Fruit fly (Drosophila melanogaster) whole organism, prepupa: ENCODE measurements around the gene CG7506.

Experiments used
- CG10631 ChIP-seq: fragments of 200-800 bp; sonication (Bioruptor generic); optimal IDR thresholded peaks from 2 replicates; lab custom pipeline; 2016; ENCODE audit warnings: missing biosample characterization, missing genetic modification characterization
- CG10669 ChIP-seq: fragments of 200-800 bp; sonication (Bioruptor generic); optimal IDR thresholded peaks from 3 replicates; lab custom pipeline; 2018; ENCODE audit warnings: missing biosample characterization, mild to moderate bottlenecking, missing genetic modification characterization, moderate library complexity
- CG11762 ChIP-seq: fragments of 200-800 bp; sonication (Bioruptor generic); optimal IDR thresholded peaks from 3 replicates; lab custom pipeline; 2016; ENCODE audit warnings: missing biosample characterization, missing genetic modification characterization; ENCODE audit not compliant: insufficient read depth
- CG11902 ChIP-seq: fragments of 200-800 bp; sonication (Bioruptor generic); optimal IDR thresholded peaks from 3 replicates; lab custom pipeline; 2016; ENCODE audit warnings: missing biosample characterization, missing genetic modification characterization
- CG15336 ChIP-seq: fragments of 200-800 bp; sonication (Bioruptor generic); IDR thresholded peaks from 2 replicates; pipeline ENCODE4 v1.3.6; 2022; ENCODE audit warnings: missing biosample characterization, missing genetic modification characterization
- CG1621 ChIP-seq: fragments of 200-800 bp; sonication (Bioruptor generic); optimal IDR thresholded peaks from 3 replicates; lab custom pipeline; 2018; ENCODE audit warnings: missing biosample characterization, mild to moderate bottlenecking, missing genetic modification characterization
- CG16779 ChIP-seq: fragments of 200-800 bp; sonication (Bioruptor generic); optimal IDR thresholded peaks from 3 replicates; lab custom pipeline; 2017; ENCODE audit warnings: missing biosample characterization, mild to moderate bottlenecking, missing genetic modification characterization
- CG3032 ChIP-seq: fragments of 200-800 bp; optimal IDR thresholded peaks from 2 replicates; lab custom pipeline; 2019; ENCODE audit warnings: missing biosample characterization, mild to moderate bottlenecking, missing genetic modification characterization, moderate library complexity
- CG31627 ChIP-seq: fragments of 200-800 bp; sonication (Bioruptor generic); optimal IDR thresholded peaks from 3 replicates; lab custom pipeline; 2016; ENCODE audit warnings: missing biosample characterization, missing genetic modification characterization
- CG32006 ChIP-seq: fragments of 200-800 bp; sonication (Bioruptor generic); optimal IDR thresholded peaks from 3 replicates; lab custom pipeline; 2017; ENCODE audit warnings: missing biosample characterization, mild to moderate bottlenecking, missing genetic modification characterization
- CG34406 ChIP-seq: fragments of 200-800 bp; sonication (Bioruptor generic); optimal IDR thresholded peaks from 3 replicates; lab custom pipeline; 2016; ENCODE audit warnings: missing biosample characterization, missing genetic modification characterization
- CG3919 ChIP-seq: fragments of 200-800 bp; sonication (Bioruptor generic); optimal IDR thresholded peaks from 3 replicates; lab custom pipeline; 2016; ENCODE audit warnings: missing biosample characterization, missing genetic modification characterization
- CG4318 ChIP-seq: fragments of 200-800 bp; sonication (Bioruptor generic); optimal IDR thresholded peaks from 3 replicates; lab custom pipeline; 2017; ENCODE audit warnings: missing biosample characterization, mild to moderate bottlenecking, missing genetic modification characterization
- CG6163 ChIP-seq: fragments of 200-800 bp; sonication (Bioruptor generic); IDR thresholded peaks from 3 replicates; pipeline ENCODE4 v1.3.6; 2022; ENCODE audit warnings: missing biosample characterization, missing genetic modification characterization
- CG6792 ChIP-seq: fragments of 200-800 bp; sonication (Bioruptor generic); optimal IDR thresholded peaks from 3 replicates; lab custom pipeline; 2016; ENCODE audit warnings: missing biosample characterization, missing genetic modification characterization
- CG6808 ChIP-seq: fragments of 200-800 bp; sonication (Bioruptor generic); optimal IDR thresholded peaks from 3 replicates; lab custom pipeline; 2017; ENCODE audit warnings: missing biosample characterization, missing genetic modification characterization, mild to moderate bottlenecking, moderate library complexity, missing genetic modification reagents
- CG7368 ChIP-seq: fragments of 200-800 bp; sonication (Bioruptor generic); optimal IDR thresholded peaks from 3 replicates; lab custom pipeline; 2016; ENCODE audit warnings: missing biosample characterization, missing genetic modification characterization
- CG8119 ChIP-seq: fragments of 200-800 bp; sonication (Bioruptor generic); IDR thresholded peaks from 3 replicates; pipeline ENCODE4 v1.3.6; 2022; ENCODE audit warnings: missing biosample characterization, missing genetic modification characterization
- CG8319 ChIP-seq: fragments of 200-800 bp; sonication (Bioruptor generic); optimal IDR thresholded peaks from 3 replicates; lab custom pipeline; 2016; ENCODE audit warnings: missing biosample characterization, missing genetic modification characterization
- Eip75B ChIP-seq: fragments of 200-800 bp; sonication (Bioruptor generic); optimal IDR thresholded peaks from 3 replicates; lab custom pipeline; 2016; ENCODE audit warnings: missing biosample characterization, missing genetic modification characterization
- Eip78C ChIP-seq: fragments of 200-800 bp; sonication (Bioruptor generic); peaks from one replicate; lab custom pipeline; 2016; ENCODE audit warnings: missing biosample characterization, missing genetic modification characterization
- Ets21C ChIP-seq: fragments of 200-800 bp; sonication (Bioruptor generic); optimal IDR thresholded peaks from 3 replicates; lab custom pipeline; 2016; ENCODE audit warnings: missing biosample characterization, missing genetic modification characterization
- Ets96B ChIP-seq: fragments of 200-800 bp; optimal IDR thresholded peaks from 2 replicates; lab custom pipeline; 2019; ENCODE audit warnings: missing biosample characterization, mild to moderate bottlenecking, missing genetic modification characterization, moderate library complexity
- Gug ChIP-seq: fragments of 200-800 bp; sonication (Bioruptor generic); IDR thresholded peaks from 2 replicates; pipeline ENCODE4 v1.3.6; 2022; ENCODE audit warnings: missing biosample characterization, missing genetic modification characterization
- Hr38 ChIP-seq: sonication (Bioruptor generic); optimal IDR thresholded peaks from 2 replicates; lab custom pipeline; 2016; ENCODE audit warnings: missing biosample characterization, missing genetic modification characterization
- Hr39 ChIP-seq: fragments of 200-800 bp; sonication (Bioruptor generic); optimal IDR thresholded peaks from 2 replicates; lab custom pipeline; 2016; ENCODE audit warnings: missing biosample characterization, missing genetic modification characterization
- Hr4 ChIP-seq: fragments of 200-800 bp; sonication (Bioruptor generic); optimal IDR thresholded peaks from 3 replicates; lab custom pipeline; 2016; ENCODE audit warnings: missing biosample characterization, missing genetic modification characterization
- Lpt ChIP-seq: fragments of 200-800 bp; sonication (Bioruptor generic); optimal IDR thresholded peaks from 3 replicates; lab custom pipeline; 2016; ENCODE audit warnings: missing biosample characterization, missing genetic modification characterization
- Met ChIP-seq: fragments of 200-800 bp; sonication (Bioruptor generic); optimal IDR thresholded peaks from 3 replicates; lab custom pipeline; 2016; ENCODE audit warnings: missing biosample characterization, missing genetic modification characterization
- OdsH ChIP-seq: fragments of 200-800 bp; sonication (Bioruptor generic); optimal IDR thresholded peaks from 3 replicates; lab custom pipeline; 2016; ENCODE audit warnings: missing biosample characterization, missing genetic modification characterization
- Smox ChIP-seq: fragments of 200-800 bp; sonication (Bioruptor generic); optimal IDR thresholded peaks from 3 replicates; lab custom pipeline; 2016; ENCODE audit warnings: missing biosample characterization, missing genetic modification characterization
- Sox102F ChIP-seq: fragments of 200-800 bp; sonication (Bioruptor generic); optimal IDR thresholded peaks from 2 replicates; lab custom pipeline; 2016; ENCODE audit warnings: missing biosample characterization, mild to moderate bottlenecking, missing genetic modification characterization
- Sox14 ChIP-seq: fragments of 200-800 bp; sonication (Bioruptor generic); optimal IDR thresholded peaks from 3 replicates; lab custom pipeline; 2016; ENCODE audit warnings: missing biosample characterization, missing genetic modification characterization
- Sox15 ChIP-seq: fragments of 200-800 bp; sonication (Bioruptor generic); optimal IDR thresholded peaks from 3 replicates; lab custom pipeline; 2016; ENCODE audit warnings: missing biosample characterization, missing genetic modification characterization
- achi ChIP-seq: fragments of 200-800 bp; sonication (Bioruptor generic); optimal IDR thresholded peaks from 3 replicates; lab custom pipeline; 2016; ENCODE audit warnings: missing biosample characterization, missing genetic modification characterization
- acj6 ChIP-seq: fragments of 200-800 bp; sonication (Bioruptor generic); optimal IDR thresholded peaks from 3 replicates; lab custom pipeline; 2016; ENCODE audit warnings: missing biosample characterization, missing genetic modification characterization
- cyc ChIP-seq: fragments of 200-800 bp; sonication (Bioruptor generic); optimal IDR thresholded peaks from 3 replicates; lab custom pipeline; 2016; ENCODE audit warnings: missing biosample characterization, missing genetic modification characterization
- dac ChIP-seq: fragments of 200-800 bp; sonication (Bioruptor generic); optimal IDR thresholded peaks from 2 replicates; lab custom pipeline; 2017; ENCODE audit warnings: missing biosample characterization, mild to moderate bottlenecking, missing genetic modification characterization
- dsx ChIP-seq: fragments of 200-800 bp; optimal IDR thresholded peaks from 3 replicates; lab custom pipeline; 2019; ENCODE audit warnings: missing biosample characterization, mild to moderate bottlenecking, missing genetic modification characterization, moderate library complexity; ENCODE audit not compliant: poor library complexity, severe bottlenecking
- eg ChIP-seq: fragments of 200-800 bp; sonication (Bioruptor generic); IDR thresholded peaks from 3 replicates; pipeline ENCODE4 v1.3.6; 2022; ENCODE audit warnings: missing biosample characterization, missing genetic modification characterization
- esn ChIP-seq: fragments of 200-800 bp; sonication (Bioruptor generic); optimal IDR thresholded peaks from 2 replicates; lab custom pipeline; 2016; ENCODE audit warnings: missing biosample characterization, mild to moderate bottlenecking, missing genetic modification characterization, moderate library complexity
- fd59A ChIP-seq: fragments of 200-800 bp; sonication (Bioruptor generic); optimal IDR thresholded peaks from 2 replicates; lab custom pipeline; 2017; ENCODE audit warnings: missing biosample characterization, mild to moderate bottlenecking, missing genetic modification characterization, missing genetic modification reagents
- lz ChIP-seq: fragments of 200-800 bp; sonication (Bioruptor generic); optimal IDR thresholded peaks from 3 replicates; lab custom pipeline; 2016; ENCODE audit warnings: missing biosample characterization, missing genetic modification characterization
- pdm3 ChIP-seq: fragments of 200-800 bp; sonication (Bioruptor generic); optimal IDR thresholded peaks from 3 replicates; lab custom pipeline; 2016; ENCODE audit warnings: missing biosample characterization, missing genetic modification characterization
- salr ChIP-seq, 2 experiments: fragments of 200-800 bp; sonication (Bioruptor generic); optimal IDR thresholded peaks; 3 replicates each; lab custom pipeline; 2016 to 2018; ENCODE audit warnings: missing biosample characterization in 2 of 2, missing genetic modification characterization in 2 of 2, mild to moderate bottlenecking in 1 of 2
- spab ChIP-seq: fragments of 200-800 bp; sonication (Bioruptor generic); optimal IDR thresholded peaks from 2 replicates; lab custom pipeline; 2017; ENCODE audit warnings: missing biosample characterization, mild to moderate bottlenecking, missing genetic modification characterization, missing genetic modification reagents
- ss ChIP-seq, 2 experiments: fragments of 200-800 bp; sonication (Bioruptor generic); optimal IDR thresholded peaks; 2 replicates in 1 of 2; 3 replicates in 1 of 2; lab custom pipeline; 2017 to 2018; ENCODE audit warnings: mild to moderate bottlenecking in 2 of 2, missing biosample characterization in 2 of 2, missing genetic modification characterization in 2 of 2, moderate library complexity in 1 of 2
- svp ChIP-seq: fragments of 200-800 bp; sonication (Bioruptor generic); peaks from one replicate; lab custom pipeline; 2016; ENCODE audit warnings: missing biosample characterization, missing genetic modification characterization
- topi ChIP-seq: fragments of 200-800 bp; sonication (Bioruptor generic); optimal IDR thresholded peaks from 3 replicates; lab custom pipeline; 2016; ENCODE audit warnings: missing biosample characterization, missing genetic modification characterization

CG7506 gene

dm6 chr3L:7604863-7605262 lies 36.6 kb downstream of the CG7506 start:
- peak; percentile 8 to 26 for TF ChIP-seq ss (GFP tag; optimal IDR thresholded peaks at IDR 0.05; lab: Kevin White, UChicago)
- peak; percentile 66 for TF ChIP-seq Eip78C (GFP tag; lab: Kevin White, UChicago)
- TF ChIP-seq CG6163, result peak; percentile 38; the same call in 1 of the 3 replicates
- TF ChIP-seq svp (GFP tag; lab: Kevin White, UChicago), result peak; percentile 55
- peak; percentile 5 for TF ChIP-seq OdsH (GFP tag; lab: Kevin White, UChicago)
- no peak for TF ChIP-seq CG15336 (GFP tag; lab: Robert Waterston, UW)
- peak; percentile 13 for TF ChIP-seq CG3919 (GFP tag; lab: Kevin White, UChicago)
- TF ChIP-seq dsx (GFP tag; lab: Kevin White, UChicago), result no peak
- TF ChIP-seq eg (GFP tag; lab: Robert Waterston, UW), result peak; percentile 55; the same call in 1 of the 3 replicates

dm6 chr3L:7603397-7603796 lies 38.1 kb downstream of the CG7506 start:
- TF ChIP-seq CG3032 (tag; lab: Kevin White, UChicago), result peak; percentile 48
- peak; percentile 21 for TF ChIP-seq lz
- peak; percentile 28 for TF ChIP-seq CG10631
- peak; percentile 40 for TF ChIP-seq achi (GFP tag; lab: Kevin White, UChicago)
- peak; percentile 35 for TF ChIP-seq OdsH (GFP tag; lab: Kevin White, UChicago)
- peak; percentile 19 to 40 for TF ChIP-seq ss (GFP tag; optimal IDR thresholded peaks at IDR 0.05; lab: Kevin White, UChicago)
- TF ChIP-seq acj6 (GFP tag; lab: Kevin White, UChicago), result peak; percentile 31
- no peak for TF ChIP-seq CG8319 (GFP tag; lab: Kevin White, UChicago)
- peak; percentile 71 for TF ChIP-seq dsx (GFP tag; lab: Kevin White, UChicago)
- TF ChIP-seq Hr4 (GFP tag; lab: Kevin White, UChicago), result no peak
- TF ChIP-seq topi, result peak; percentile 42
- peak; percentile 33 for TF ChIP-seq Hr39
- TF ChIP-seq CG31627 (GFP tag; lab: Kevin White, UChicago), result peak; percentile 30
- no peak for TF ChIP-seq Lpt (GFP tag; lab: Kevin White, UChicago)
- TF ChIP-seq CG3919 (GFP tag; lab: Kevin White, UChicago), result peak; percentile 33
- no peak for TF ChIP-seq CG7368 (GFP tag; lab: Kevin White, UChicago)
- TF ChIP-seq Gug (GFP tag; lab: Robert Waterston, UW), result no peak
- TF ChIP-seq Sox14 (GFP tag; lab: Kevin White, UChicago), result peak; percentile 41
- TF ChIP-seq Smox, result peak; percentile 37
- TF ChIP-seq Ets96B, result peak; percentile 47
- no peak for TF ChIP-seq Sox15 (GFP tag; lab: Kevin White, UChicago)
- peak; percentile 61 for TF ChIP-seq Met (GFP tag; lab: Kevin White, UChicago)
- TF ChIP-seq CG1621 (tag; lab: Kevin White, UChicago), result no peak
- no peak for TF ChIP-seq CG4318 (GFP tag; lab: Kevin White, UChicago)
- TF ChIP-seq CG16779 (tag; lab: Kevin White, UChicago), result no peak
- TF ChIP-seq cyc (GFP tag; lab: Kevin White, UChicago), result no peak
- TF ChIP-seq Ets21C (GFP tag; lab: Kevin White, UChicago), result no peak
- TF ChIP-seq Sox102F (GFP tag; lab: Kevin White, UChicago), result peak; percentile 9
- TF ChIP-seq fd59A (GFP tag; lab: Kevin White, UChicago), result peak; percentile 37
- peak; percentile 59 for TF ChIP-seq svp (GFP tag; lab: Kevin White, UChicago)
- TF ChIP-seq CG10669 (GFP tag; lab: Kevin White, UChicago), result peak; percentile 14
- peak; percentile 33 for TF ChIP-seq spab (GFP tag; lab: Kevin White, UChicago)
- TF ChIP-seq CG32006 (GFP tag; lab: Kevin White, UChicago), result peak; percentile 14
- peak; percentile 13 for TF ChIP-seq pdm3 (GFP tag; lab: Kevin White, UChicago)
- TF ChIP-seq Eip75B (GFP tag; lab: Kevin White, UChicago), result peak; percentile 33
- peak; percentile 18 for TF ChIP-seq CG6792 (GFP tag; lab: Kevin White, UChicago)
- TF ChIP-seq CG11762, result no peak
- TF ChIP-seq dac (GFP tag; lab: Kevin White, UChicago), result no peak
- peak; percentile 34 for TF ChIP-seq CG6808 (GFP tag; lab: Kevin White, UChicago)
- TF ChIP-seq salr (GFP tag; optimal IDR thresholded peaks at IDR 0.05; lab: Kevin White, UChicago), result no peak
- no peak for TF ChIP-seq Hr38 (GFP tag; lab: Kevin White, UChicago)
- peak; percentile 32 for TF ChIP-seq esn (GFP tag; lab: Kevin White, UChicago)
- TF ChIP-seq Eip78C (GFP tag; lab: Kevin White, UChicago), result peak; percentile 83
- TF ChIP-seq CG15336 (GFP tag; lab: Robert Waterston, UW), result no peak
- no peak for TF ChIP-seq CG8119 (GFP tag; lab: Robert Waterston, UW)
- peak; percentile 56; the same call in 2 of the 3 replicates for TF ChIP-seq CG6163
- peak; percentile 7 for TF ChIP-seq CG11902
- peak; percentile 17 for TF ChIP-seq CG34406 (GFP tag; lab: Kevin White, UChicago)
